Worm (Caenorhabditis elegans) whole organism, L1 larva: Measurements from ENCODE around the gene R01H10.4.

Experiments used
- C16A3.4 ChIP-seq: fragments of 150-350 bp; optimal IDR thresholded peaks from 2 replicates; lab custom pipeline; 2014; ENCODE audit warnings: missing biosample characterization, missing genetic modification characterization
- aha-1 ChIP-seq: fragments of 150-350 bp; optimal IDR thresholded peaks from 2 replicates; lab custom pipeline; 2014; ENCODE audit warnings: missing biosample characterization, missing genetic modification characterization
- aly-2 ChIP-seq: fragments of 150-350 bp; optimal IDR thresholded peaks from 2 replicates; lab custom pipeline; 2014; ENCODE audit warnings: missing biosample characterization, missing genetic modification characterization
- blmp-1 ChIP-seq: fragments of 150-350 bp; optimal IDR thresholded peaks from 2 replicates; lab custom pipeline; 2014; ENCODE audit warnings: missing biosample characterization, missing genetic modification characterization
- ces-1 ChIP-seq: fragments of 150-350 bp; optimal IDR thresholded peaks from 2 replicates; lab custom pipeline; 2014; ENCODE audit warnings: missing biosample characterization, missing genetic modification reagents, missing genetic modification characterization
- dpl-1 ChIP-seq, 3 experiments: fragments of 150-350 bp in 2 of 3; sonication (generic microtip) in 1 of 3; optimal IDR thresholded peaks; 2 replicates each; lab custom pipeline; 2014 to 2017; ENCODE audit warnings: missing biosample characterization in 3 of 3, missing genetic modification characterization in 3 of 3, missing genetic modification reagents in 3 of 3
- fkh-8 ChIP-seq: sonication (generic microtip); optimal IDR thresholded peaks from 2 replicates; lab custom pipeline; 2016; ENCODE audit warnings: mild to moderate bottlenecking, missing genetic modification characterization, missing compliant biosample characterization
- grh-1 ChIP-seq: fragments of 200-800 bp; sonication (Bioruptor generic); IDR thresholded peaks from 2 replicates; pipeline ENCODE4 v1.3.6; 2022; ENCODE audit warnings: missing genetic modification reagents, missing genetic modification characterization, missing compliant biosample characterization
- lsy-2 ChIP-seq, 2 experiments: fragments of 150-350 bp; optimal IDR thresholded peaks; 2 replicates each; lab custom pipeline; 2014; ENCODE audit warnings: missing biosample characterization in 2 of 2, missing genetic modification characterization in 2 of 2
- nhr-76 ChIP-seq: sonication (generic microtip); optimal IDR thresholded peaks from 2 replicates; lab custom pipeline; 2017; ENCODE audit warnings: missing biosample characterization, missing genetic modification characterization
- tbx-2 ChIP-seq: sonication (generic microtip); optimal IDR thresholded peaks from 2 replicates; lab custom pipeline; 2016; ENCODE audit warnings: missing genetic modification characterization, missing compliant biosample characterization
- unc-62 ChIP-seq: fragments of 150-350 bp; optimal IDR thresholded peaks from 2 replicates; lab custom pipeline; 2014; ENCODE audit warnings: missing biosample characterization, missing genetic modification reagents, missing genetic modification characterization

DNA sequence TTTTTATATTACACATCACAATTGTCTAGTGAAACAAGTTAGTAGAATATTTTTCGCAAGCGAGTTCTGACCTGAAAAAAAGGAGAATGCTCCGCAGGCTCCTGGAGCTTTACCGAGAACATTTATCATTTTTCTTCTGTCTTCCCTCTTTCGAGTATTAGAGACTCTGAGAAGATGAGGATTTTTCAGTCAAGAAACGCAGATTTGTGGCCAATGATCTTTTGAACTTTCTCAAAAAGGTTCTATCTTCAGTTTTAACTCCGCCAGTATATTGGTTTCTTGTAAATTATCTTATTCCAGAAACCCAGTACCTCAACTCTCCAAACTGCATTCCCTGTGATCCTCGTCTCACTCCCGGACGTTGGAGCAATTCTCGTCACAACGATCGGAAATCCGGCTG, 31.0 kb downstream of the R01H10.4 start, which contains the start of gene K10G9.2:
- TF ChIP-seq nhr-76 (tag; lab: Kevin White, UChicago) (no peak), aly-2 (tag; lab: Kevin White, UChicago) (no peak), C16A3.4 (tag; lab: Kevin White, UChicago) (no peak), blmp-1 (no peak), dpl-1 (GFP tag; optimal IDR thresholded peaks at IDR 0.05; lab: Kevin White, UChicago) (no peak), ces-1 (no peak), aha-1 (tag; lab: Kevin White, UChicago) (no peak), unc-62 (GFP tag; lab: Kevin White, UChicago) (no peak), fkh-8 (no peak), lsy-2 (tag; optimal IDR thresholded peaks at IDR 0.05; lab: Kevin White, UChicago) (no peak), tbx-2 (tag; lab: Kevin White, UChicago) (no peak), grh-1 (GFP tag; lab: Robert Waterston, UW) (no peak)
